Fruit fly (Drosophila melanogaster) whole organism, embryonic: ENCODE results near the gene red.

Source experiments
- Adf1 ChIP-seq: fragments of 200-800 bp; sonication (Bioruptor generic); IDR thresholded peaks from 2 replicates; pipeline ENCODE4 v1.3.6; 2022; ENCODE audit warnings: missing biosample characterization, missing genetic modification characterization
- Atf3 ChIP-seq: fragments of 200-800 bp; sonication (Bioruptor generic); optimal IDR thresholded peaks from 3 replicates; lab custom pipeline; 2016; ENCODE audit warnings: missing biosample characterization, missing genetic modification characterization
- Bgb ChIP-seq: fragments of 200-800 bp; sonication (Bioruptor generic); IDR thresholded peaks from 2 replicates; pipeline ENCODE4 v1.3.6; 2022; ENCODE audit warnings: missing biosample characterization, missing genetic modification characterization; ENCODE audit not compliant: partially characterized antibody
- CG10209 ChIP-seq: fragments of 200-800 bp; sonication (Bioruptor generic); optimal IDR thresholded peaks from 3 replicates; lab custom pipeline; 2017; ENCODE audit warnings: missing biosample characterization, mild to moderate bottlenecking, missing genetic modification characterization, missing genetic modification reagents
- CG12071 ChIP-seq: fragments of 200-800 bp; sonication (Bioruptor generic); optimal IDR thresholded peaks from 3 replicates; lab custom pipeline; 2018; ENCODE audit warnings: missing biosample characterization, mild to moderate bottlenecking, missing genetic modification characterization
- CG13424 ChIP-seq: fragments of 200-800 bp; sonication (Bioruptor generic); optimal IDR thresholded peaks from 2 replicates; lab custom pipeline; 2019; ENCODE audit warnings: missing biosample characterization, mild to moderate bottlenecking, missing genetic modification characterization, moderate library complexity
- CG15514 ChIP-seq: fragments of 200-800 bp; sonication (Bioruptor generic); optimal IDR thresholded peaks from 3 replicates; lab custom pipeline; 2017; ENCODE audit warnings: missing biosample characterization, missing genetic modification characterization, mild to moderate bottlenecking, moderate library complexity, missing genetic modification reagents
- CG17328 ChIP-seq: fragments of 200-800 bp; sonication (Bioruptor generic); IDR thresholded peaks from 2 replicates; pipeline ENCODE4 v1.3.6; 2022; ENCODE audit warnings: missing biosample characterization, missing genetic modification characterization
- CG17361 ChIP-seq: fragments of 200-800 bp; sonication (Bioruptor generic); IDR thresholded peaks from 3 replicates; pipeline ENCODE4 v1.3.6; 2022; ENCODE audit warnings: missing biosample characterization, missing genetic modification characterization
- CG17802 ChIP-seq: fragments of 200-800 bp; sonication (Bioruptor generic); optimal IDR thresholded peaks from 2 replicates; lab custom pipeline; 2018; ENCODE audit warnings: missing biosample characterization, mild to moderate bottlenecking, missing genetic modification characterization, moderate library complexity
- CG18262 ChIP-seq: fragments of 200-800 bp; optimal IDR thresholded peaks from 3 replicates; lab custom pipeline; 2019; ENCODE audit warnings: missing biosample characterization, mild to moderate bottlenecking, missing genetic modification characterization, moderate library complexity
- CG3726 ChIP-seq: fragments of 200-800 bp; sonication (Bioruptor generic); IDR thresholded peaks from 3 replicates; pipeline ENCODE4, ENCODE4 v1.3.6; 2022; ENCODE audit warnings: missing biosample characterization, missing genetic modification characterization
- CG4820 ChIP-seq: fragments of 200-800 bp; sonication (Bioruptor generic); optimal IDR thresholded peaks from 3 replicates; lab custom pipeline; 2016; ENCODE audit warnings: missing biosample characterization, missing genetic modification characterization
- CG5953 ChIP-seq: fragments of 200-800 bp; sonication (Bioruptor generic); IDR thresholded peaks from 2 replicates; pipeline ENCODE4 v1.3.6; 2022; ENCODE audit warnings: missing biosample characterization, missing genetic modification characterization
- CG6683 ChIP-seq: fragments of 200-800 bp; sonication (Bioruptor generic); optimal IDR thresholded peaks from 2 replicates; lab custom pipeline; 2017; ENCODE audit warnings: missing biosample characterization, mild to moderate bottlenecking, missing genetic modification characterization, missing genetic modification reagents
- CG8281 ChIP-seq: fragments of 200-800 bp; sonication (Bioruptor generic); optimal IDR thresholded peaks from 2 replicates; lab custom pipeline; 2018; ENCODE audit warnings: missing biosample characterization, mild to moderate bottlenecking, missing genetic modification characterization, moderate library complexity
- CG9817 ChIP-seq: fragments of 200-800 bp; sonication (Bioruptor generic); optimal IDR thresholded peaks from 2 replicates; lab custom pipeline; 2018; ENCODE audit warnings: missing biosample characterization, mild to moderate bottlenecking, missing genetic modification characterization, moderate library complexity
- Dfd ChIP-seq, 2 experiments: fragments of >200 bp; optimal IDR thresholded peaks; 2 replicates each; lab custom pipeline; 2017; ENCODE audit warnings: missing biosample characterization in 2 of 2, missing genetic modification characterization in 2 of 2
- Dref ChIP-seq: fragments of 200-800 bp; sonication (Bioruptor generic); IDR thresholded peaks from 2 replicates; pipeline ENCODE4 v1.3.6; 2022; ENCODE audit warnings: missing biosample characterization, missing genetic modification characterization
- ERR ChIP-seq: fragments of 200-800 bp; sonication (Bioruptor generic); optimal IDR thresholded peaks from 2 replicates; lab custom pipeline; 2016; ENCODE audit warnings: missing biosample characterization, missing genetic modification characterization
- H2.0 ChIP-seq: fragments of 200-800 bp; sonication (Bioruptor generic); IDR thresholded peaks from 2 replicates; pipeline ENCODE4 v1.3.6; 2022; ENCODE audit warnings: missing biosample characterization, missing genetic modification characterization
- NC2α ChIP-seq: fragments of 200-800 bp; sonication (Bioruptor generic); optimal IDR thresholded peaks from 2 replicates; lab custom pipeline; 2016; ENCODE audit warnings: missing biosample characterization, missing genetic modification characterization
- Oli ChIP-seq: fragments of 200-800 bp; sonication (Bioruptor generic); optimal IDR thresholded peaks from 2 replicates; lab custom pipeline; 2018; ENCODE audit warnings: missing biosample characterization, mild to moderate bottlenecking, missing genetic modification characterization, moderate library complexity
- Scr ChIP-seq: fragments of 200-800 bp; sonication (Bioruptor generic); IDR thresholded peaks from 2 replicates; pipeline ENCODE4 v1.3.6; 2022; ENCODE audit warnings: missing biosample characterization, missing genetic modification characterization; ENCODE audit not compliant: partially characterized antibody
- Side ChIP-seq: fragments of 200-800 bp; sonication (Bioruptor generic); optimal IDR thresholded peaks from 2 replicates; lab custom pipeline; 2016; ENCODE audit warnings: missing biosample characterization, missing genetic modification characterization
- Sin3A ChIP-seq: fragments of >200 bp; optimal IDR thresholded peaks from 2 replicates; lab custom pipeline; 2018
- Sry-β ChIP-seq: fragments of 200-800 bp; sonication (Bioruptor generic); optimal IDR thresholded peaks from 2 replicates; lab custom pipeline; 2018; ENCODE audit warnings: missing biosample characterization, mild to moderate bottlenecking, missing genetic modification characterization, moderate library complexity
- Ssrp ChIP-seq: fragments of 200-800 bp; sonication (Bioruptor generic); optimal IDR thresholded peaks from 2 replicates; lab custom pipeline; 2018; ENCODE audit warnings: missing biosample characterization, mild to moderate bottlenecking, missing genetic modification characterization, moderate library complexity
- YL-1 ChIP-seq: fragments of 200-800 bp; sonication (Bioruptor generic); optimal IDR thresholded peaks from 3 replicates; lab custom pipeline; 2017; ENCODE audit warnings: missing biosample characterization, mild to moderate bottlenecking, missing genetic modification characterization
- ara ChIP-seq: fragments of 200-800 bp; sonication (Bioruptor generic); IDR thresholded peaks from 2 replicates; pipeline ENCODE4 v1.3.6; 2022; ENCODE audit warnings: missing biosample characterization, missing genetic modification characterization
- ato ChIP-seq: fragments of 200-800 bp; sonication (Bioruptor generic); IDR thresholded peaks from 2 replicates; pipeline ENCODE4 v1.3.6; 2022; ENCODE audit warnings: missing biosample characterization, missing genetic modification characterization; ENCODE audit not compliant: partially characterized antibody
- cad ChIP-seq: fragments of >200 bp; optimal IDR thresholded peaks from 2 replicates; lab custom pipeline; 2017; ENCODE audit warnings: missing biosample characterization, missing genetic modification characterization
- ci ChIP-seq: fragments of 200-800 bp; sonication (Bioruptor generic); IDR thresholded peaks from 3 replicates; pipeline ENCODE4 v1.3.6; 2022; ENCODE audit warnings: missing biosample characterization, missing genetic modification characterization
- emc ChIP-seq: fragments of 200-800 bp; sonication (Bioruptor generic); optimal IDR thresholded peaks from 2 replicates; lab custom pipeline; 2016; ENCODE audit warnings: missing biosample characterization, missing genetic modification characterization
- fd102C ChIP-seq: fragments of 200-800 bp; sonication (Bioruptor generic); optimal IDR thresholded peaks from 2 replicates; lab custom pipeline; 2018; ENCODE audit warnings: missing biosample characterization, mild to moderate bottlenecking, missing genetic modification characterization, moderate library complexity
- gcm ChIP-seq: fragments of 200-800 bp; sonication (Bioruptor generic); optimal IDR thresholded peaks from 2 replicates; lab custom pipeline; 2019; ENCODE audit warnings: missing biosample characterization, mild to moderate bottlenecking, missing genetic modification characterization, moderate library complexity
- inv ChIP-seq: fragments of 200-800 bp; sonication (Bioruptor generic); IDR thresholded peaks from 2 replicates; pipeline ENCODE4 v1.3.6; 2022; ENCODE audit warnings: missing biosample characterization, missing genetic modification characterization; ENCODE audit not compliant: partially characterized antibody
- jigr1 ChIP-seq: fragments of 200-800 bp; sonication (Bioruptor generic); IDR thresholded peaks from 3 replicates; pipeline ENCODE4 v1.3.6; 2022; ENCODE audit warnings: missing biosample characterization, missing genetic modification characterization
- nmo ChIP-seq: fragments of 200-800 bp; sonication (Bioruptor generic); optimal IDR thresholded peaks from 2 replicates; lab custom pipeline; 2018; ENCODE audit warnings: missing biosample characterization, mild to moderate bottlenecking, missing genetic modification characterization, moderate library complexity
- pita ChIP-seq: fragments of 200-800 bp; sonication (Bioruptor generic); optimal IDR thresholded peaks from 2 replicates; lab custom pipeline; 2017; ENCODE audit warnings: missing biosample characterization, mild to moderate bottlenecking, missing genetic modification characterization
- prd ChIP-seq, 3 experiments: fragments of >200 bp in 2 of 3; fragments of 200-800 bp in 1 of 3; sonication (Bioruptor generic) in 1 of 3; optimal IDR thresholded peaks in 2 of 3; IDR thresholded peaks in 1 of 3; 2 replicates in 2 of 3; 3 replicates in 1 of 3; pipeline versions ENCODE4 v1.3.6 to Lab custom; 2017 to 2022; ENCODE audit warnings: missing biosample characterization in 1 of 3, missing genetic modification characterization in 1 of 3
- ro ChIP-seq: fragments of 200-800 bp; sonication (Bioruptor generic); IDR thresholded peaks from 2 replicates; pipeline ENCODE4 v1.3.6; 2022; ENCODE audit warnings: missing biosample characterization, missing genetic modification characterization
- row ChIP-seq: fragments of 200-800 bp; sonication (Bioruptor generic); IDR thresholded peaks from 3 replicates; pipeline ENCODE4 v1.3.6; 2022; ENCODE audit warnings: missing biosample characterization, missing genetic modification characterization
- sqz ChIP-seq: fragments of 200-800 bp; sonication (Bioruptor generic); optimal IDR thresholded peaks from 3 replicates; lab custom pipeline; 2018; ENCODE audit warnings: missing biosample characterization, mild to moderate bottlenecking, missing genetic modification characterization
- stc ChIP-seq: fragments of 200-800 bp; sonication (Bioruptor generic); IDR thresholded peaks from 2 replicates; pipeline ENCODE4 v1.3.6; 2022; ENCODE audit warnings: missing biosample characterization, missing genetic modification characterization
- stwl ChIP-seq: fragments of 200-800 bp; sonication (Bioruptor generic); optimal IDR thresholded peaks from 3 replicates; lab custom pipeline; 2018; ENCODE audit warnings: missing biosample characterization, mild to moderate bottlenecking, missing genetic modification characterization, moderate library complexity
- sug ChIP-seq: fragments of 200-800 bp; optimal IDR thresholded peaks from 2 replicates; lab custom pipeline; 2019; ENCODE audit warnings: missing biosample characterization, mild to moderate bottlenecking, missing genetic modification characterization, moderate library complexity
- toy ChIP-seq: fragments of 200-800 bp; sonication (Bioruptor generic); IDR thresholded peaks from 2 replicates; pipeline ENCODE4 v1.3.6; 2022; ENCODE audit warnings: missing biosample characterization, missing genetic modification characterization
- ttk ChIP-seq: fragments of 200-800 bp; sonication (Bioruptor generic); IDR thresholded peaks from 2 replicates; pipeline ENCODE4 v2.1.2; 2022; ENCODE audit warnings: missing biosample characterization, missing genetic modification characterization

Gene red

DNA sequence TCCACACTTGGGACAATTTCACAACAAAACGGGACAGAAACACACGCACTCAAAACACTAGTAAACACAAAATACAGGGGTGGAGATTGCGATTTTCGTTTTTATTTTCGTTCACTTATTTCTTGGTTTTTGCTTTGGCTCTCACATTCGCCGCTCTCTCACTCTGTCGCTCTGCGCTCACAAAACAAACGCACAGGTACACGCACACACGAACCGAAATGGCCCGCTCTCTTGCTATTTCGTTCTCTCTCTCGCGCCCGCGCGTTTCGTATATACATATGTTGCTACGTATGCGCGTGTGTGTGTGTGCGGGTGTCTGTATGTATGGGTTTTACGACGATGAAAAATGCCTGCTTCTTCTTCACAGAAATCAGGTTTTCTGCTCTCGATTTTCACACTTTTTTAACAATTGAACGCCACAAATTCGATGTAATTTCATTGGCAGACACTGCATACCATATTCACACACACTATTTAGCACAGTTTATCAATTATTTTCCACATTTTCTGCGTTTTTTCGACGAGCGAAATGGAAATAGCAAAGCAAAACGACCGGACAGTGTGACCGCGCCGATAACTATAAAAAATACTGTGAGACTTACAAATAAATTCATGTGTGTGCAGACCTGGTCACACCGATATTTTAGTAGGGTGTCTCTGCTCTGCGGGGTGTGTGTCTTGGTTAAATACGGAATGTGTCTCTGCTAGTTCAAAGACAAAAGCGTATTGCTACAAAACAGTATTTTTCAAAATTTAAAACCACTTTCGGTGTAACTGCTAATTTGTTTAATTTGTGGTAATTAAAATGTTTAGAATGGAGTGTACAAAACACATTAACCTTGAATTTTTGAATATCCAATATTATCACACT, 2.3 kb upstream of the red start, which contains the start of gene trx (continued):
- TF ChIP-seq toy (GFP tag; lab: Robert Waterston, UW) = no peak
- TF ChIP-seq CG5953 (GFP tag; lab: Robert Waterston, UW) = no peak
- no peak for TF ChIP-seq emc
- no peak for TF ChIP-seq row (GFP tag; lab: Robert Waterston, UW)
- TF ChIP-seq Sry-β (GFP tag; lab: Kevin White, UChicago) = no peak
- peak; percentile 64 for TF ChIP-seq gcm (GFP tag; lab: Kevin White, UChicago)
- no peak for TF ChIP-seq CG3726 (GFP tag; lab: Robert Waterston, UW)
- TF ChIP-seq ERR = no peak
- TF ChIP-seq CG13424 = no peak
- peak; percentile 51 for TF ChIP-seq sqz (GFP tag; lab: Kevin White, UChicago)
- no peak for TF ChIP-seq Dref
- peak; percentile 13 for TF ChIP-seq CG18262 (tag; lab: Kevin White, UChicago)
- no peak for TF ChIP-seq CG17802 (tag; lab: Kevin White, UChicago)
- no peak for TF ChIP-seq Dfd (GFP tag; optimal IDR thresholded peaks at IDR 0.05; lab: Kevin White, UChicago)
- TF ChIP-seq prd (optimal IDR thresholded peaks at IDR 0.05; lab: Kevin White, UChicago) = no peak
- no peak for TF ChIP-seq prd (GFP tag; IDR thresholded peaks at IDR 0.05; lab: Robert Waterston, UW)
- no peak for TF ChIP-seq Adf1 (GFP tag; lab: Robert Waterston, UW)
- peak; percentile 68 for TF ChIP-seq CG15514 (GFP tag; lab: Kevin White, UChicago)
- no peak for TF ChIP-seq ci (GFP tag; lab: Robert Waterston, UW)
- TF ChIP-seq ara (GFP tag; lab: Robert Waterston, UW) = no peak
- TF ChIP-seq nmo (GFP tag; lab: Kevin White, UChicago) = peak; percentile 52
- TF ChIP-seq Scr (GFP tag; lab: Robert Waterston, UW) = no peak
- TF ChIP-seq Side (GFP tag; lab: Kevin White, UChicago) = no peak
- no peak for TF ChIP-seq CG8281 (tag; lab: Kevin White, UChicago)
- TF ChIP-seq CG17328 (GFP tag; lab: Robert Waterston, UW) = no peak
- no peak for TF ChIP-seq Atf3
- TF ChIP-seq jigr1 (GFP tag; lab: Robert Waterston, UW) = no peak
- TF ChIP-seq CG4820 (GFP tag; lab: Kevin White, UChicago) = no peak
- no peak for TF ChIP-seq CG9817 (tag; lab: Kevin White, UChicago)
- no peak for TF ChIP-seq CG10209 (GFP tag; lab: Kevin White, UChicago)
- TF ChIP-seq ato = no peak
- no peak for TF ChIP-seq ttk (GFP tag; lab: Robert Waterston, UW)
- no peak for TF ChIP-seq NC2α
- TF ChIP-seq CG6683 (GFP tag; lab: Kevin White, UChicago) = no peak
- TF ChIP-seq stwl (tag; lab: Kevin White, UChicago) = peak; percentile 91
- TF ChIP-seq sug = no peak
- TF ChIP-seq inv = no peak
- peak; percentile 80 for TF ChIP-seq Sin3A (lab: Kevin White, UChicago)
- TF ChIP-seq stc (GFP tag; lab: Robert Waterston, UW) = no peak
- TF ChIP-seq CG12071 (GFP tag; lab: Kevin White, UChicago) = no peak
- TF ChIP-seq ro = no peak
- no peak for TF ChIP-seq H2.0 (GFP tag; lab: Robert Waterston, UW)
- TF ChIP-seq Ssrp (tag; lab: Kevin White, UChicago) = no peak
- peak; percentile 11 for TF ChIP-seq cad (GFP tag; lab: Kevin White, UChicago)
- no peak for TF ChIP-seq Bgb (GFP tag; lab: Robert Waterston, UW)
- TF ChIP-seq fd102C (GFP tag; lab: Kevin White, UChicago) = peak; percentile 29
- no peak for TF ChIP-seq CG17361 (GFP tag; lab: Robert Waterston, UW)
- TF ChIP-seq YL-1 = peak; percentile 88
- no peak for TF ChIP-seq Oli (tag; lab: Kevin White, UChicago)
- peak; percentile 88 for TF ChIP-seq pita (GFP tag; lab: Kevin White, UChicago)
